Worm (Caenorhabditis elegans) whole organism, midembryonic: ENCODE data around the gene gst-9.

ENCODE experiments used
- cog-1 ChIP-seq: sonication (generic microtip); optimal IDR thresholded peaks from 2 replicates; lab custom pipeline; 2016; ENCODE audit warnings: missing genetic modification characterization, missing compliant biosample characterization
- flt-1 ChIP-seq: fragments of 200-800 bp; sonication (Bioruptor generic); IDR thresholded peaks from 2 replicates; pipeline ENCODE4 v1.3.6; 2022; ENCODE audit warnings: missing genetic modification characterization, missing compliant biosample characterization
- klf-2 ChIP-seq: fragments of 200-800 bp; sonication (Bioruptor generic); conservative IDR thresholded peaks from 2 replicates; pipeline ENCODE4 v1.3.6; 2022; ENCODE audit warnings: missing genetic modification reagents, missing genetic modification characterization, missing compliant biosample characterization
- med-1 ChIP-seq: sonication (generic microtip); optimal IDR thresholded peaks from 2 replicates; lab custom pipeline; 2017; ENCODE audit warnings: missing genetic modification characterization, mild to moderate bottlenecking, missing compliant biosample characterization, antibody characterized with exemption, missing genetic modification reagents; ENCODE audit not compliant: insufficient read depth
- ref-1 ChIP-seq: fragments of 200-800 bp; sonication (Bioruptor generic); conservative IDR thresholded peaks from 2 replicates; pipeline ENCODE4 v1.3.6; 2022; ENCODE audit warnings: missing genetic modification reagents, missing genetic modification characterization, missing compliant biosample characterization
- tab-1 ChIP-seq: fragments of 200-800 bp; sonication (Bioruptor generic); IDR thresholded peaks from 2 replicates; pipeline ENCODE4 v1.3.6; 2022; ENCODE audit warnings: missing genetic modification characterization, missing compliant biosample characterization
- ztf-29 ChIP-seq: fragments of 200-800 bp; sonication (Bioruptor generic); IDR thresholded peaks from 2 replicates; pipeline ENCODE4 v1.3.6; 2022; ENCODE audit warnings: missing genetic modification reagents, missing genetic modification characterization, missing compliant biosample characterization

- TF ChIP-seq tab-1 (GFP tag; lab: Robert Waterston, UW), result no peak
- no peak for TF ChIP-seq med-1 (GFP tag; lab: Kevin White, UChicago)
- TF ChIP-seq ref-1 (GFP tag; lab: Robert Waterston, UW), result no peak
- TF ChIP-seq flt-1, result no peak
- TF ChIP-seq klf-2 (GFP tag; lab: Robert Waterston, UW), result no peak
- TF ChIP-seq ztf-29 (GFP tag; lab: Robert Waterston, UW), result no peak
- no peak for TF ChIP-seq cog-1 (tag; lab: Kevin White, UChicago)
These were observed 35.9 kb upstream of the gst-9 start for ce11 chrII:4855489-4855888.
